Worm (Caenorhabditis elegans) whole organism, L1 larva: ENCODE measurements around the gene F23A7.8.

Experiments used
- alr-1 ChIP-seq: fragments of 200-800 bp; sonication (Bioruptor generic); optimal IDR thresholded peaks from 2 replicates; lab custom pipeline; 2018; ENCODE audit warnings: borderline replicate concordance, mild to moderate bottlenecking, missing genetic modification characterization, missing compliant biosample characterization
- aly-2 ChIP-seq: fragments of 150-350 bp; optimal IDR thresholded peaks from 2 replicates; lab custom pipeline; 2014; ENCODE audit warnings: missing biosample characterization, missing genetic modification characterization
- blmp-1 ChIP-seq: fragments of 150-350 bp; optimal IDR thresholded peaks from 2 replicates; lab custom pipeline; 2014; ENCODE audit warnings: missing biosample characterization, missing genetic modification characterization
- ceh-8 ChIP-seq: fragments of 200-800 bp; sonication (Bioruptor generic); optimal IDR thresholded peaks from 2 replicates; lab custom pipeline; 2018; ENCODE audit warnings: mild to moderate bottlenecking, missing genetic modification characterization, moderate library complexity, missing compliant biosample characterization
- ceh-82 ChIP-seq, 3 experiments: fragments of 150-350 bp in 1 of 3; sonication (generic microtip) in 2 of 3; optimal IDR thresholded peaks; 2 replicates each; lab custom pipeline; 2014 to 2017; ENCODE audit warnings: missing biosample characterization in 3 of 3, missing genetic modification characterization in 3 of 3
- egl-27 ChIP-seq, 2 experiments: fragments of 150-350 bp in 1 of 2; sonication (generic microtip); optimal IDR thresholded peaks; 3 replicates each; lab custom pipeline; 2017 to 2018; ENCODE audit warnings: missing biosample characterization in 2 of 2, missing genetic modification characterization in 2 of 2, missing genetic modification reagents in 2 of 2
- nhr-237 ChIP-seq: fragments of 150-350 bp; optimal IDR thresholded peaks from 2 replicates; lab custom pipeline; 2014; ENCODE audit warnings: missing biosample characterization, missing genetic modification characterization
- nhr-76 ChIP-seq: sonication (generic microtip); optimal IDR thresholded peaks from 2 replicates; lab custom pipeline; 2017; ENCODE audit warnings: missing biosample characterization, missing genetic modification characterization
- nhr-84 ChIP-seq: sonication (generic microtip); optimal IDR thresholded peaks from 2 replicates; lab custom pipeline; 2017; ENCODE audit warnings: missing biosample characterization, missing genetic modification characterization
- skn-1 ChIP-seq: fragments of 150-350 bp; optimal IDR thresholded peaks from 2 replicates; lab custom pipeline; 2014; ENCODE audit warnings: missing biosample characterization, missing genetic modification characterization
- zag-1 ChIP-seq: fragments of 150-350 bp; optimal IDR thresholded peaks from 2 replicates; lab custom pipeline; 2014; ENCODE audit warnings: missing biosample characterization, missing genetic modification characterization

DNA sequence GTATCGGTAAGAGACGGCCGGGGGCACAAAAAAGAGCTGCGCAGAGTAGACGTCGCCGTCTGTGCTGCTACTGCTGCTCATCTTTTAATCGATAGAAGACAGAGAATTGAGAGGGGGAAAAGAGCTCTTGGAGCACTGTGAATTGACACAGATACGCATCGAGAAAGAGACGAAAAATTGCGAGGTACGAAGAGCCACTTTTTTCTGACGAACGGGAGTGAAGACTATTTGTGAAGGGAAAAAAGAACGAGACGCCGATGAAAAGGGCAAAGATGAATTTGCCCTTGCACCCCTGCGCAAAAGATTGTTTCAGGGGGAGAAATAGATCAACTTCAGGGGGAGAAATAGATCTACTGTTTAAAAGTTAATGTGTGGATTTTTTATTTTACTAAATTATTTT is 10.9 kb upstream of the F23A7.8 start:
- TF ChIP-seq egl-27 (tag; optimal IDR thresholded peaks at IDR 0.05; lab: Kevin White, UChicago) = no peak
- TF ChIP-seq skn-1 = peak; percentile 30
- TF ChIP-seq ceh-8 (GFP tag; lab: Kevin White, UChicago) = no peak
- TF ChIP-seq nhr-76 (tag; lab: Kevin White, UChicago) = no peak
- no peak for TF ChIP-seq nhr-84 (tag; lab: Kevin White, UChicago)
- TF ChIP-seq aly-2 (tag; lab: Kevin White, UChicago) = no peak
- TF ChIP-seq ceh-82 (tag; optimal IDR thresholded peaks at IDR 0.05; lab: Kevin White, UChicago) = peak; percentile 5 to 45 (median 35)
- no peak for TF ChIP-seq alr-1
- TF ChIP-seq zag-1 (tag; lab: Kevin White, UChicago) = no peak
- no peak for TF ChIP-seq nhr-237 (tag; lab: Kevin White, UChicago)
- peak; percentile 13 for TF ChIP-seq blmp-1 (tag; lab: Kevin White, UChicago)
